Worm (Caenorhabditis elegans) whole organism, L4 larva: ENCODE results near the gene H06I04.3.
A peak's percentile ranks its signal among the peaks of the same experiment; 100 is the strongest.

Source experiments
- F10B5.3 ChIP-seq: sonication (generic microtip); optimal IDR thresholded peaks from 2 replicates; lab custom pipeline; 2016; ENCODE audit warnings: mild to moderate bottlenecking, missing genetic modification characterization, missing compliant biosample characterization
- F26F4.8 ChIP-seq: fragments of 200-800 bp; sonication (Bioruptor generic); conservative IDR thresholded peaks from 2 replicates; pipeline ENCODE4 v1.3.6; 2022; ENCODE audit warnings: missing genetic modification characterization, missing compliant biosample characterization
- T20F7.1 ChIP-seq: fragments of 200-800 bp; sonication (Bioruptor generic); optimal IDR thresholded peaks from 2 replicates; lab custom pipeline; 2018; ENCODE audit warnings: mild to moderate bottlenecking, missing genetic modification characterization, missing compliant biosample characterization
- Y5F2A.4 ChIP-seq: fragments of 200-800 bp; sonication (Bioruptor generic); optimal IDR thresholded peaks from 2 replicates; lab custom pipeline; 2018; ENCODE audit warnings: mild to moderate bottlenecking, missing genetic modification characterization, missing compliant biosample characterization
- aha-1 ChIP-seq: fragments of 150-350 bp; peaks from one replicate; lab custom pipeline; 2014; ENCODE audit warnings: missing biosample characterization, missing genetic modification characterization
- arid-1 ChIP-seq: fragments of 200-800 bp; sonication (Bioruptor generic); conservative IDR thresholded peaks from 2 replicates; pipeline ENCODE4 v1.3.6; 2022; ENCODE audit warnings: missing genetic modification reagents, missing genetic modification characterization, missing compliant biosample characterization
- ceh-20 ChIP-seq: fragments of 200-800 bp; sonication (Bioruptor generic); IDR thresholded peaks from 2 replicates; pipeline ENCODE4 v1.3.6; 2022; ENCODE audit warnings: missing genetic modification reagents, missing genetic modification characterization, missing compliant biosample characterization
- ceh-28 ChIP-seq: fragments of 150-350 bp; optimal IDR thresholded peaks from 2 replicates; lab custom pipeline; 2014; ENCODE audit warnings: missing biosample characterization, missing genetic modification reagents, missing genetic modification characterization
- ceh-32 ChIP-seq: sonication (generic microtip); optimal IDR thresholded peaks from 2 replicates; lab custom pipeline; 2016; ENCODE audit warnings: mild to moderate bottlenecking, missing genetic modification characterization, missing compliant biosample characterization; ENCODE audit not compliant: poor library complexity
- daf-12 ChIP-seq: fragments of 150-350 bp; optimal IDR thresholded peaks from 2 replicates; lab custom pipeline; 2014; ENCODE audit warnings: missing biosample characterization, missing genetic modification reagents, missing genetic modification characterization
- dmd-6 ChIP-seq: fragments of 200-800 bp; sonication (Bioruptor generic); IDR thresholded peaks from 2 replicates; pipeline ENCODE4 v1.3.6; 2022; ENCODE audit warnings: missing genetic modification reagents, missing genetic modification characterization, missing compliant biosample characterization
- dve-1 ChIP-seq: sonication (generic microtip); optimal IDR thresholded peaks from 2 replicates; lab custom pipeline; 2017; ENCODE audit warnings: antibody characterized with exemption, mild to moderate bottlenecking, missing genetic modification characterization, missing compliant biosample characterization; ENCODE audit not compliant: insufficient read depth
- egl-43 ChIP-seq: fragments of 200-800 bp; sonication (Bioruptor generic); IDR thresholded peaks from 2 replicates; pipeline ENCODE4 v1.3.6; 2022; ENCODE audit warnings: missing genetic modification reagents, missing genetic modification characterization, missing compliant biosample characterization
- fkh-10 ChIP-seq: fragments of 150-350 bp; optimal IDR thresholded peaks from 2 replicates; lab custom pipeline; 2014; ENCODE audit warnings: missing biosample characterization, missing genetic modification reagents, missing genetic modification characterization
- hif-1 ChIP-seq, 2 experiments: sonication (generic microtip); optimal IDR thresholded peaks; 2 replicates each; lab custom pipeline; 2016 to 2017; ENCODE audit warnings: missing compliant biosample characterization in 2 of 2, missing genetic modification characterization in 2 of 2, missing genetic modification reagents in 2 of 2, missing genotype in 2 of 2, mild to moderate bottlenecking in 1 of 2
- hlh-11 ChIP-seq: fragments of 200-800 bp; sonication (Bioruptor generic); optimal IDR thresholded peaks from 2 replicates; lab custom pipeline; 2018; ENCODE audit warnings: mild to moderate bottlenecking, missing genetic modification characterization, missing compliant biosample characterization
- hlh-30 ChIP-seq: sonication (generic microtip); optimal IDR thresholded peaks from 2 replicates; lab custom pipeline; 2017; ENCODE audit warnings: antibody characterized with exemption, mild to moderate bottlenecking, missing genetic modification characterization, missing compliant biosample characterization; ENCODE audit not compliant: insufficient read depth
- jun-1 ChIP-seq: fragments of 150-350 bp; optimal IDR thresholded peaks from 2 replicates; lab custom pipeline; 2014; ENCODE audit warnings: missing biosample characterization, missing genetic modification reagents, missing genetic modification characterization
- lin-1 ChIP-seq: fragments of 200-800 bp; sonication (Bioruptor generic); IDR thresholded peaks from 2 replicates; pipeline ENCODE4 v1.3.6; 2022; ENCODE audit warnings: missing genetic modification reagents, missing genetic modification characterization, missing compliant biosample characterization
- lin-13 ChIP-seq: fragments of 150-350 bp; optimal IDR thresholded peaks from 2 replicates; lab custom pipeline; 2014; ENCODE audit warnings: missing biosample characterization, missing genetic modification reagents, missing genetic modification characterization
- lin-29 ChIP-seq: fragments of 200-800 bp; sonication (Bioruptor generic); IDR thresholded peaks from 2 replicates; pipeline ENCODE4 v1.3.6; 2022; ENCODE audit warnings: missing genetic modification reagents, missing genetic modification characterization, missing compliant biosample characterization
- lin-38 ChIP-seq: fragments of 200-800 bp; sonication (Bioruptor generic); IDR thresholded peaks from 2 replicates; pipeline ENCODE4 v1.3.6; 2022; ENCODE audit warnings: missing genetic modification reagents, missing genetic modification characterization, missing compliant biosample characterization
- lin-39 ChIP-seq: fragments of 150-350 bp; optimal IDR thresholded peaks from 2 replicates; lab custom pipeline; 2014; ENCODE audit warnings: missing biosample characterization, missing genetic modification reagents, missing genetic modification characterization
- lir-3 ChIP-seq: sonication (generic microtip); optimal IDR thresholded peaks from 2 replicates; lab custom pipeline; 2016; ENCODE audit warnings: mild to moderate bottlenecking, missing genetic modification characterization, missing compliant biosample characterization
- lsy-2 ChIP-seq, 2 experiments: fragments of 150-350 bp in 1 of 2; sonication (generic microtip) in 1 of 2; optimal IDR thresholded peaks; 2 replicates each; lab custom pipeline; 2014 to 2017; ENCODE audit warnings: missing biosample characterization in 2 of 2, missing genetic modification characterization in 2 of 2
- madf-5 ChIP-seq, 2 experiments: fragments of 200-800 bp; sonication (Bioruptor generic); IDR thresholded peaks; 2 replicates each; pipeline ENCODE4 v1.3.6; 2022; ENCODE audit warnings: missing compliant biosample characterization in 2 of 2, missing genetic modification characterization in 2 of 2
- mdl-1 ChIP-seq, 2 experiments: fragments of 150-350 bp in 1 of 2; sonication (generic microtip) in 1 of 2; optimal IDR thresholded peaks; 2 replicates each; lab custom pipeline; 2014 to 2017; ENCODE audit warnings: missing biosample characterization in 2 of 2, missing genetic modification characterization in 2 of 2
- mdt-29 ChIP-seq: fragments of 200-800 bp; sonication (Bioruptor generic); IDR thresholded peaks from 2 replicates; pipeline ENCODE4 v1.3.6; 2022; ENCODE audit warnings: missing genetic modification reagents, missing genetic modification characterization, missing compliant biosample characterization
- mxl-2 ChIP-seq: fragments of 200-800 bp; sonication (Bioruptor generic); conservative IDR thresholded peaks from 2 replicates; pipeline ENCODE4 v1.3.6; 2022; ENCODE audit warnings: missing genetic modification reagents, missing genetic modification characterization, missing compliant biosample characterization
- mxl-3 ChIP-seq: fragments of 200-800 bp; sonication (Bioruptor generic); optimal IDR thresholded peaks from 2 replicates; lab custom pipeline; 2018; ENCODE audit warnings: mild to moderate bottlenecking, missing genetic modification characterization, missing compliant biosample characterization
- nhr-11 ChIP-seq: fragments of 150-350 bp; optimal IDR thresholded peaks from 2 replicates; lab custom pipeline; 2014; ENCODE audit warnings: missing biosample characterization, missing genetic modification characterization
- nhr-237 ChIP-seq: sonication (generic microtip); optimal IDR thresholded peaks from 2 replicates; lab custom pipeline; 2017; ENCODE audit warnings: missing biosample characterization, missing genetic modification characterization
- nhr-42 ChIP-seq: fragments of 200-800 bp; sonication (Bioruptor generic); IDR thresholded peaks from 2 replicates; pipeline ENCODE4 v1.3.6; 2022; ENCODE audit warnings: missing genetic modification characterization, missing compliant biosample characterization
- pqm-1 ChIP-seq: sonication (generic microtip); optimal IDR thresholded peaks from 2 replicates; lab custom pipeline; 2017; ENCODE audit warnings: missing biosample characterization, missing genetic modification characterization
- rbr-2 ChIP-seq: sonication (generic microtip); optimal IDR thresholded peaks from 2 replicates; lab custom pipeline; 2016; ENCODE audit warnings: missing genotype, missing genetic modification characterization, missing compliant biosample characterization
- sdz-12 ChIP-seq: fragments of 200-800 bp; sonication (Bioruptor generic); optimal IDR thresholded peaks from 2 replicates; lab custom pipeline; 2018; ENCODE audit warnings: mild to moderate bottlenecking, missing genetic modification characterization, missing compliant biosample characterization
- set-16 ChIP-seq: fragments of 200-800 bp; sonication (Bioruptor generic); IDR thresholded peaks from 2 replicates; pipeline ENCODE4 v1.3.6; 2022; ENCODE audit warnings: missing genetic modification reagents, missing genetic modification characterization, missing compliant biosample characterization
- snpc-1.2 ChIP-seq: fragments of 200-800 bp; sonication (Bioruptor generic); IDR thresholded peaks from 2 replicates; pipeline ENCODE4 v1.3.6; 2022; ENCODE audit warnings: missing genetic modification reagents, missing genetic modification characterization, missing compliant biosample characterization
- snpc-4 ChIP-seq: fragments of 150-350 bp; optimal IDR thresholded peaks from 2 replicates; lab custom pipeline; 2014; ENCODE audit warnings: missing biosample characterization, missing genetic modification characterization
- spr-1 ChIP-seq: sonication (generic microtip); optimal IDR thresholded peaks from 2 replicates; lab custom pipeline; 2016; ENCODE audit warnings: mild to moderate bottlenecking, missing genetic modification characterization, missing compliant biosample characterization
- spr-3 ChIP-seq: fragments of 200-800 bp; sonication (Bioruptor generic); optimal IDR thresholded peaks from 2 replicates; lab custom pipeline; 2018; ENCODE audit warnings: mild to moderate bottlenecking, missing genetic modification characterization, missing compliant biosample characterization
- unc-62 ChIP-seq, 3 experiments: fragments of 150-350 bp in 1 of 3; sonication (generic microtip); optimal IDR thresholded peaks in 2 of 3; peaks in 1 of 3; 1 replicate in 1 of 3; 2 replicates in 2 of 3; lab custom pipeline; 2014 to 2017; ENCODE audit warnings: missing biosample characterization in 3 of 3, missing genetic modification characterization in 3 of 3, missing genetic modification reagents in 3 of 3, missing genotype in 1 of 3
- zfp-2 ChIP-seq: sonication (generic microtip); optimal IDR thresholded peaks from 2 replicates; lab custom pipeline; 2016; ENCODE audit warnings: mild to moderate bottlenecking, missing genetic modification characterization, missing compliant biosample characterization
- zip-11 ChIP-seq: fragments of 200-800 bp; sonication (Bioruptor generic); IDR thresholded peaks from 2 replicates; pipeline ENCODE4 v1.3.6; 2022; ENCODE audit warnings: missing genetic modification characterization, missing compliant biosample characterization
- ztf-7 ChIP-seq: fragments of 150-350 bp; optimal IDR thresholded peaks from 2 replicates; lab custom pipeline; 2014; ENCODE audit warnings: missing biosample characterization, missing genetic modification characterization

The H06I04.3 gene

DNA sequence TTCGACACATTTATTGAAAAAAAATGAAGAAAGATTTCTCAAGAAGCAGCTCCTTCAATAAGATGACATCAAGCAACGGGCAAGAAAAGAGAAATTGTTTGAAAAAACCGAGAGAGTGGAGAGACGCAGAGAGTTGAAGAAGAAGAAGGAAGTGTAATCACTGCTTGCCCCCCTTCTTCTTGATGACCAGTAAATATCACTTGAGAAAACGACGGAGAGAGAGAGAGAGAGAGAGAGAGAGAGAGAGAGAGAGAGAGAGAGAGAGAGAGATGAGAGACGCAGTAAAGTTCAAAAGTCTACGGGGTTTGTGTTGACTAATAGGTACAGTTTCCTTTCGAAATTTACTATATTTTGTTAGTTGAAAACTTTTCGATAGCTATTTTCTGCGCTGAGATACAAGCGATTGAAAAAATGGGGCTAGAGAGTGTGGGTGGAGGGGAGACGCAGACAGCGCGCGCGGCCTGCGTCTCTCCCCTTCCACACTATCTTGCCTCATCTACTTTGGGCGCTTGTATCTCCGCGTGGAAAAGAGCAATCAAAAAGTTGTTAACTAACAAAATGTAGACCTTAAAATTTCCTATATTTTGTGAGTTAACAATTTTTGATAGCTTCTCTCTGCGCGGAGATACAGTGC is 4.3 kb upstream of the H06I04.3 start (continued):
- TF ChIP-seq lir-3 (tag; lab: Kevin White, UChicago) = no peak
- peak; percentile 30; the same call in 1 of the 2 replicates for TF ChIP-seq ceh-20 (GFP tag; lab: Robert Waterston, UW)
- TF ChIP-seq dmd-6 (GFP tag; lab: Robert Waterston, UW) = peak; percentile 53; the same call in 1 of the 2 replicates
- TF ChIP-seq unc-62 (GFP tag; optimal IDR thresholded peaks at IDR 0.05 in 1 of 2; lab: Kevin White, UChicago) = peak in 1 of 2 experiments; percentile 15
- TF ChIP-seq unc-62 (tag; optimal IDR thresholded peaks at IDR 0.05; lab: Kevin White, UChicago) = no peak
- no peak for TF ChIP-seq spr-3
- peak; percentile 59 for TF ChIP-seq hlh-30
- peak; percentile 56 for TF ChIP-seq dve-1
- TF ChIP-seq pqm-1 = peak; percentile 8
- TF ChIP-seq hif-1 (tag; optimal IDR thresholded peaks at IDR 0.05; lab: Kevin White, UChicago) = peak in 1 of 2 experiments; percentile 16
- peak; percentile 41 for TF ChIP-seq nhr-11
- TF ChIP-seq set-16 (GFP tag; lab: Robert Waterston, UW) = peak; percentile 40
- peak; percentile 60 for TF ChIP-seq fkh-10 (GFP tag; lab: Kevin White, UChicago)
- TF ChIP-seq lin-1 (GFP tag; lab: Robert Waterston, UW) = 0 out of 2 replicates have a peak, but pooled peaks have one; percentile 33

DNA sequence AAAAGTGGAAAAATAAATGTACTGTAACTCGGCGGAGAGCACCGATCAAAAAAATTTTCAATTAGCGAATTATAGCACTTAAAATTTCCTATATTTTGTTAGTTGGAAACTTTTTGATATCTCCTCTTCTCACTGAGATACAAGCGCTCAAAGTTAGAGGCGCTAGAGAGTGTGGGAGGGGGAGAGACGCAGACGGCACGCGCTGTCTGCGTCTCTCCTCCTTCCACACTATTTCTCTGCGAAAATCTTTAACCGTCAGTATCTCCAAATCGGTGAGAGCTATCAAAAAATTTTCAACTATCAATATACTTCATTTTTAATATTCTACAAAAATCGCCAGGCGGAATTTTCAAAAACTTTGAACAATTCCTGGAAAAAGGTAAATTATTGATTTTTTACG is 3.6 kb upstream of the H06I04.3 start:
- TF ChIP-seq lin-38 (GFP tag; lab: Robert Waterston, UW) (peak; percentile 29), madf-5 (GFP tag; IDR thresholded peaks at IDR 0.05; lab: Robert Waterston, UW) (no peak)

DNA sequence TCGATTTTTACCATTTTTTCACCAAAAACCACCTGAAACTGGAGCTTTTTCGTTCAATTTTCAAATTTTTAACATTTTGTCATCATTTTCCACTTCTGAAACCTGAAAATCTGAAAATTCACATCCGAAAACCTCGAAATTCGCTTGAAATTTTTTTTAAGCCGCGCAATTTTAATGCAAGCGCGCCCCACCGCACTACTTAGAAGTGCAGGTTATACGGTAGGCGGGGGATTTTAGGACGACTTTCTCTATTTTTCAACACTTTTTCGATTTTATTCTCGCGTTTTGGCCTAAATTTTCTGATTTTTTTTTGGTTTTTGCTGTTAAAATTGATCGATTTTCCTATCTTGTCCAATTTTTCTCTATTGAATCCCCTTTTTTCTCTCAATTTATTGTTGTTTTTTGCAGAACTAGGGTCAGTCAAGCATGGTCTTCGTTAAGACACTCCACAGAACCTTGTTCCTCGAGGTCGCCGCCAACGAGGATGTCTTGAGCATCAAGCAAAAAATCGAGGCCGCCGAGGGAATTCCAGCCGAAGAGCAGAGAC is 2.3 kb upstream of the H06I04.3 start, which contains the start of gene ubl-1:
Gene ubl-1 (plus strand): TSS at position 402 of the 547 bp plus-strand sequence.
- TF ChIP-seq lin-13 (GFP tag; lab: Kevin White, UChicago) (peak; percentile 90), hif-1 (tag; optimal IDR thresholded peaks at IDR 0.05; lab: Kevin White, UChicago) (peak in 1 of 2 experiments; percentile 70), rbr-2 (tag; lab: Kevin White, UChicago) (peak; percentile 72), aha-1 (tag; lab: Kevin White, UChicago) (peak; percentile 85), nhr-42 (GFP tag; lab: Robert Waterston, UW) (no peak), mdt-29 (GFP tag; lab: Robert Waterston, UW) (no peak), ceh-28 (tag; lab: Kevin White, UChicago) (no peak), lin-38 (GFP tag; lab: Robert Waterston, UW) (peak; percentile 98), madf-5 (GFP tag; IDR thresholded peaks at IDR 0.05; lab: Robert Waterston, UW) (no peak), nhr-11 (peak; percentile 88), T20F7.1 (GFP tag; lab: Kevin White, UChicago) (peak; percentile 89), ztf-7 (tag; lab: Kevin White, UChicago) (peak; percentile 38), nhr-237 (tag; lab: Kevin White, UChicago) (no peak), ceh-32 (no peak), daf-12 (tag; lab: Kevin White, UChicago) (no peak), jun-1 (tag; lab: Kevin White, UChicago) (no peak), arid-1 (GFP tag; lab: Robert Waterston, UW) (peak; percentile 34; the same call in 1 of the 2 replicates), F10B5.3 (tag; lab: Kevin White, UChicago) (no peak), mxl-3 (GFP tag; lab: Kevin White, UChicago) (peak; percentile 39), sdz-12 (no peak), hlh-11 (peak; percentile 73), lin-29 (GFP tag; lab: Robert Waterston, UW) (no peak), F26F4.8 (GFP tag; lab: Robert Waterston, UW) (no peak), egl-43 (GFP tag; lab: Robert Waterston, UW) (no peak), zfp-2 (peak; percentile 80), mdl-1 (tag; optimal IDR thresholded peaks at IDR 0.05; lab: Kevin White, UChicago) (no peak), spr-1 (tag; lab: Kevin White, UChicago) (no peak), Y5F2A.4 (GFP tag; lab: Kevin White, UChicago) (no peak), lsy-2 (tag; optimal IDR thresholded peaks at IDR 0.05; lab: Kevin White, UChicago) (peak; percentile 94 to 99), snpc-4 (tag; lab: Kevin White, UChicago) (no peak), zip-11 (GFP tag; lab: Robert Waterston, UW) (no peak), lir-3 (tag; lab: Kevin White, UChicago) (no peak), fkh-10 (GFP tag; lab: Kevin White, UChicago) (peak; percentile 90), mxl-2 (GFP tag; lab: Robert Waterston, UW) (no peak), snpc-1.2 (GFP tag; lab: Robert Waterston, UW) (no peak), lin-39 (tag; lab: Kevin White, UChicago) (no peak)
